Worm (Caenorhabditis elegans) whole organism, L4/young adult: ENCODE measurements around the gene M04D8.5.

Experiments used
- W03F9.2 ChIP-seq: fragments of 150-350 bp; optimal IDR thresholded peaks from 2 replicates; lab custom pipeline; 2014; ENCODE audit warnings: missing biosample characterization, missing genetic modification characterization
- dao-5 ChIP-seq: sonication (generic microtip); optimal IDR thresholded peaks from 2 replicates; lab custom pipeline; 2016; ENCODE audit warnings: missing genotype, missing genetic modification characterization, moderate library complexity, missing compliant biosample characterization
- him-1 ChIP-seq: sonication (generic microtip); optimal IDR thresholded peaks from 2 replicates; lab custom pipeline; 2016; ENCODE audit warnings: missing genotype, missing genetic modification reagents, missing genetic modification characterization, missing compliant biosample characterization

M04D8.5 gene

ce11 chrIII:10037150-10037549 lies 4.0 kb upstream of the M04D8.5 start, which contains the start of gene M04D8.7:
Gene M04D8.7, plus strand, starts transcription at chrIII:10037450.
- TF ChIP-seq W03F9.2 (tag; lab: Kevin White, UChicago) (no peak), him-1 (tag; lab: Kevin White, UChicago) (no peak), dao-5 (tag; lab: Kevin White, UChicago) (no peak)

ce11 chrIII:10035783-10036182 lies 2.7 kb upstream of the M04D8.5 start, which contains the start of gene xbx-3:
Gene xbx-3, plus strand, starts transcription at chrIII:10035945.
- TF ChIP-seq W03F9.2 (tag; lab: Kevin White, UChicago) (no peak), dao-5 (tag; lab: Kevin White, UChicago) (no peak), him-1 (tag; lab: Kevin White, UChicago) (no peak)

ce11 chrIII:10033881-10034280 lies 768 bp upstream of the M04D8.5 start, which contains the start of gene M04D8.8:
Gene M04D8.8, plus strand, starts transcription at chrIII:10034181.
- no peak for TF ChIP-seq W03F9.2 (tag; lab: Kevin White, UChicago)
- TF ChIP-seq dao-5 (tag; lab: Kevin White, UChicago) = no peak

ce11 chrIII:10030549-10030948 lies 2.6 kb downstream of the M04D8.5 start, which contains the start of gene M04D8.4:
Gene M04D8.4, minus strand, starts transcription at chrIII:10030649.
- TF ChIP-seq him-1 (tag; lab: Kevin White, UChicago) = no peak
- no peak for TF ChIP-seq dao-5 (tag; lab: Kevin White, UChicago)
- no peak for TF ChIP-seq W03F9.2 (tag; lab: Kevin White, UChicago)

ce11 chrIII:10027947-10028346 lies 5.2 kb downstream of the M04D8.5 start, which contains the start of gene ins-23:
Gene ins-23, plus strand, starts transcription at chrIII:10028247.
- no peak for TF ChIP-seq W03F9.2 (tag; lab: Kevin White, UChicago)
- TF ChIP-seq him-1 (tag; lab: Kevin White, UChicago) = no peak
- TF ChIP-seq dao-5 (tag; lab: Kevin White, UChicago) = no peak

ce11 chrIII:10025989-10026388 lies 7.1 kb downstream of the M04D8.5 start, which contains the start of gene ins-22:
Gene ins-22, plus strand, starts transcription at chrIII:10026289.
- TF ChIP-seq him-1 (tag; lab: Kevin White, UChicago) = no peak
- TF ChIP-seq dao-5 (tag; lab: Kevin White, UChicago) = no peak
- no peak for TF ChIP-seq W03F9.2 (tag; lab: Kevin White, UChicago)

ce11 chrIII:10023452-10023851 lies 9.7 kb downstream of the M04D8.5 start, which contains the start of gene ins-21:
Gene ins-21, plus strand, starts transcription at chrIII:10023752.
- TF ChIP-seq W03F9.2 (tag; lab: Kevin White, UChicago) (no peak), him-1 (tag; lab: Kevin White, UChicago) (no peak), dao-5 (tag; lab: Kevin White, UChicago) (no peak)

ce11 chrIII:10018007-10018406 lies 15.1 kb downstream of the M04D8.5 start:
- TF ChIP-seq dao-5 (tag; lab: Kevin White, UChicago) = no peak
- TF ChIP-seq him-1 (tag; lab: Kevin White, UChicago) = no peak
- TF ChIP-seq W03F9.2 (tag; lab: Kevin White, UChicago) = no peak

- TF ChIP-seq W03F9.2 (tag; lab: Kevin White, UChicago) (peak; percentile 82), dao-5 (tag; lab: Kevin White, UChicago) (no peak), him-1 (tag; lab: Kevin White, UChicago) (peak; percentile 68)
Observed at ce11 chrIII:10016413-10017051, 16.6 kb downstream of the M04D8.5 start, which contains the start of gene rgs-1. Gene rgs-1, minus strand, starts transcription at chrIII:10016558.

- TF ChIP-seq dao-5 (tag; lab: Kevin White, UChicago) (no peak), him-1 (tag; lab: Kevin White, UChicago) (no peak), W03F9.2 (tag; lab: Kevin White, UChicago) (no peak)
Observed at ce11 chrIII:10012136-10012535, 21.0 kb downstream of the M04D8.5 start, which contains the start of gene C05B5.16. Gene C05B5.16, plus strand, starts transcription at chrIII:10012436.

- TF ChIP-seq him-1 (tag; lab: Kevin White, UChicago) = no peak
- TF ChIP-seq dao-5 (tag; lab: Kevin White, UChicago) = no peak
- no peak for TF ChIP-seq W03F9.2 (tag; lab: Kevin White, UChicago)
Observed at ce11 chrIII:10010117-10010516, 23.0 kb downstream of the M04D8.5 start, which contains the start of gene fbxa-155. Gene fbxa-155, minus strand, starts transcription at chrIII:10010217.

- TF ChIP-seq dao-5 (tag; lab: Kevin White, UChicago) (no peak), W03F9.2 (tag; lab: Kevin White, UChicago) (no peak), him-1 (tag; lab: Kevin White, UChicago) (no peak)
Observed at ce11 chrIII:10006734-10007348, 26.3 kb downstream of the M04D8.5 start, which contains the start of gene C05B5.8. Gene C05B5.8, minus strand, starts transcription at chrIII:10006784.

ce11 chrIII:10004213-10004612 lies 28.9 kb downstream of the M04D8.5 start, which contains the start of gene C05B5.11:
Gene C05B5.11, plus strand, starts transcription at chrIII:10004513.
- TF ChIP-seq W03F9.2 (tag; lab: Kevin White, UChicago) (no peak), him-1 (tag; lab: Kevin White, UChicago) (no peak), dao-5 (tag; lab: Kevin White, UChicago) (no peak)
